Worm (Caenorhabditis elegans) whole organism, young adult: ENCODE data around the gene F45E6.1.
A peak's percentile ranks its signal among the peaks of the same experiment; 100 is the strongest.

Source experiments
- C06A6.2 ChIP-seq: fragments of 200-800 bp; sonication (Bioruptor generic); conservative IDR thresholded peaks from 2 replicates; pipeline ENCODE4 v1.3.6; 2022; ENCODE audit warnings: missing genetic modification characterization, missing compliant biosample characterization
- C17E4.6 ChIP-seq: fragments of 200-800 bp; sonication (Bioruptor generic); IDR thresholded peaks from 2 replicates; pipeline ENCODE4 v1.3.6; 2022; ENCODE audit warnings: missing genetic modification reagents, missing genetic modification characterization, missing compliant biosample characterization
- F33H1.4 ChIP-seq: fragments of 200-800 bp; sonication (Bioruptor generic); IDR thresholded peaks from 2 replicates; pipeline ENCODE4 v1.3.6; 2022; ENCODE audit warnings: missing genetic modification reagents, missing genetic modification characterization, missing compliant biosample characterization
- F37B4.10 ChIP-seq: fragments of 200-800 bp; sonication (Bioruptor generic); IDR thresholded peaks from 2 replicates; pipeline ENCODE4 v1.3.6; 2022; ENCODE audit warnings: missing genetic modification characterization, missing compliant biosample characterization
- F55B11.4 ChIP-seq: sonication (generic microtip); optimal IDR thresholded peaks from 2 replicates; lab custom pipeline; 2016; ENCODE audit warnings: missing compliant biosample characterization, missing genetic modification characterization, borderline replicate concordance; ENCODE audit not compliant: insufficient read depth
- K11D2.4 ChIP-seq: fragments of 200-800 bp; sonication (Bioruptor generic); IDR thresholded peaks from 2 replicates; pipeline ENCODE4 v1.3.6; 2022; ENCODE audit warnings: missing genetic modification reagents, missing genetic modification characterization, missing compliant biosample characterization
- K12H6.12 ChIP-seq: fragments of 200-800 bp; sonication (Bioruptor generic); optimal IDR thresholded peaks from 2 replicates; lab custom pipeline; 2018; ENCODE audit warnings: mild to moderate bottlenecking, missing genetic modification characterization, missing compliant biosample characterization
- T07F8.4 ChIP-seq: sonication (generic microtip); optimal IDR thresholded peaks from 2 replicates; lab custom pipeline; 2016; ENCODE audit warnings: mild to moderate bottlenecking, missing genetic modification characterization, moderate library complexity, missing compliant biosample characterization
- ZK185.1 ChIP-seq: sonication (generic microtip); optimal IDR thresholded peaks from 2 replicates; lab custom pipeline; 2016; ENCODE audit warnings: mild to moderate bottlenecking, missing genetic modification characterization, missing compliant biosample characterization; ENCODE audit not compliant: poor library complexity, severe bottlenecking
- atf-7 ChIP-seq: sonication (generic microtip); optimal IDR thresholded peaks from 2 replicates; lab custom pipeline; 2017; ENCODE audit warnings: mild to moderate bottlenecking, missing genetic modification characterization, missing compliant biosample characterization
- cebp-1 ChIP-seq, 2 experiments: fragments of 200-800 bp in 1 of 2; sonication (Bioruptor generic) in 1 of 2; sonication (generic microtip) in 1 of 2; IDR thresholded peaks in 1 of 2; optimal IDR thresholded peaks in 1 of 2; 2 replicates each; pipeline versions ENCODE4 v1.3.6 to Lab custom; 2017 to 2022; ENCODE audit warnings: missing compliant biosample characterization in 2 of 2, missing genetic modification characterization in 2 of 2, mild to moderate bottlenecking in 1 of 2, missing genetic modification reagents in 1 of 2, moderate library complexity in 1 of 2
- cebp-2 ChIP-seq: fragments of 200-800 bp; sonication (Bioruptor generic); IDR thresholded peaks from 2 replicates; pipeline ENCODE4 v1.3.6; 2022; ENCODE audit warnings: missing genetic modification characterization, missing compliant biosample characterization
- ceh-27 ChIP-seq: fragments of 200-800 bp; sonication (Bioruptor generic); optimal IDR thresholded peaks from 2 replicates; lab custom pipeline; 2018; ENCODE audit warnings: mild to moderate bottlenecking, missing genetic modification characterization, moderate library complexity, missing compliant biosample characterization
- ceh-58 ChIP-seq: fragments of 200-800 bp; sonication (Bioruptor generic); IDR thresholded peaks from 2 replicates; pipeline ENCODE4 v1.3.6; 2022; ENCODE audit warnings: missing genetic modification characterization, missing compliant biosample characterization
- ceh-79 ChIP-seq: sonication (generic microtip); optimal IDR thresholded peaks from 2 replicates; lab custom pipeline; 2017; ENCODE audit warnings: mild to moderate bottlenecking, missing genetic modification characterization, missing compliant biosample characterization
- dox-1 ChIP-seq: fragments of 200-800 bp; sonication (Bioruptor generic); IDR thresholded peaks from 2 replicates; pipeline ENCODE4 v1.3.6; 2022; ENCODE audit warnings: missing genetic modification reagents, missing genetic modification characterization, missing compliant biosample characterization
- dpff-1 ChIP-seq: sonication (generic microtip); optimal IDR thresholded peaks from 2 replicates; lab custom pipeline; 2017; ENCODE audit warnings: mild to moderate bottlenecking, missing genetic modification characterization, missing compliant biosample characterization
- egrh-3 ChIP-seq: fragments of 200-800 bp; sonication (Bioruptor generic); IDR thresholded peaks from 2 replicates; pipeline ENCODE4 v1.3.6; 2022; ENCODE audit warnings: missing genetic modification reagents, missing genetic modification characterization, missing compliant biosample characterization
- him-1 ChIP-seq: sonication (generic microtip); optimal IDR thresholded peaks from 2 replicates; lab custom pipeline; 2016; ENCODE audit warnings: missing genotype, missing genetic modification reagents, missing genetic modification characterization, missing compliant biosample characterization
- hmg-1.2 ChIP-seq: fragments of 200-800 bp; sonication (Bioruptor generic); IDR thresholded peaks from 2 replicates; pipeline ENCODE4 v1.3.6; 2022; ENCODE audit warnings: missing genetic modification reagents, missing genetic modification characterization, missing compliant biosample characterization
- hsf-1 ChIP-seq: fragments of 200-800 bp; sonication (Bioruptor generic); IDR thresholded peaks from 2 replicates; pipeline ENCODE4 v1.3.6; 2022; ENCODE audit warnings: missing genetic modification reagents, missing genetic modification characterization, missing compliant biosample characterization
- let-526 ChIP-seq: fragments of 200-800 bp; sonication (Bioruptor generic); IDR thresholded peaks from 2 replicates; pipeline ENCODE4 v1.3.6; 2022; ENCODE audit warnings: missing genetic modification reagents, missing genetic modification characterization, missing compliant biosample characterization
- lin-26 ChIP-seq: fragments of 200-800 bp; sonication (Bioruptor generic); IDR thresholded peaks from 2 replicates; pipeline ENCODE4 v1.3.6; 2022; ENCODE audit warnings: missing genetic modification reagents, missing genetic modification characterization, missing compliant biosample characterization
- lin-35 ChIP-seq, 3 experiments: fragments of 150-350 bp in 2 of 3; sonication (generic microtip) in 1 of 3; optimal IDR thresholded peaks; 2 replicates each; lab custom pipeline; 2014 to 2018; ENCODE audit warnings: missing biosample characterization in 3 of 3, missing genetic modification characterization in 3 of 3, missing genetic modification reagents in 3 of 3
- lin-54 ChIP-seq: fragments of 200-800 bp; sonication (Bioruptor generic); optimal IDR thresholded peaks from 2 replicates; lab custom pipeline; 2018; ENCODE audit warnings: mild to moderate bottlenecking, missing genetic modification characterization, missing compliant biosample characterization
- madf-10 ChIP-seq: sonication (generic microtip); optimal IDR thresholded peaks from 2 replicates; lab custom pipeline; 2016; ENCODE audit warnings: mild to moderate bottlenecking, missing genetic modification characterization, missing compliant biosample characterization
- mxl-1 ChIP-seq: sonication (generic microtip); optimal IDR thresholded peaks from 2 replicates; lab custom pipeline; 2016; ENCODE audit warnings: missing genetic modification characterization, missing compliant biosample characterization
- nfya-1 ChIP-seq: sonication (generic microtip); optimal IDR thresholded peaks from 2 replicates; lab custom pipeline; 2017; ENCODE audit warnings: antibody characterized with exemption, missing compliant biosample characterization, missing genetic modification characterization, borderline replicate concordance; ENCODE audit not compliant: insufficient read depth
- nfya-2 ChIP-seq: fragments of 200-800 bp; sonication (Bioruptor generic); IDR thresholded peaks from 2 replicates; pipeline ENCODE4 v1.3.6; 2022; ENCODE audit warnings: missing genetic modification reagents, missing genetic modification characterization, missing compliant biosample characterization
- nfyb-1 ChIP-seq: fragments of 200-800 bp; sonication (Bioruptor generic); IDR thresholded peaks from 2 replicates; pipeline ENCODE4 v1.3.6; 2022; ENCODE audit warnings: missing genetic modification reagents, missing genetic modification characterization, missing compliant biosample characterization
- nhr-80 ChIP-seq: sonication (generic microtip); optimal IDR thresholded peaks from 2 replicates; lab custom pipeline; 2016; ENCODE audit warnings: missing genetic modification characterization, missing compliant biosample characterization
- nhr-90 ChIP-seq: sonication (generic microtip); optimal IDR thresholded peaks from 2 replicates; lab custom pipeline; 2016; ENCODE audit warnings: missing genotype, mild to moderate bottlenecking, missing genetic modification characterization, missing compliant biosample characterization
- repo-1 ChIP-seq: sonication (generic microtip); optimal IDR thresholded peaks from 2 replicates; lab custom pipeline; 2017; ENCODE audit warnings: mild to moderate bottlenecking, missing genetic modification characterization, missing compliant biosample characterization
- snpc-1.1 ChIP-seq: sonication (generic microtip); optimal IDR thresholded peaks from 2 replicates; lab custom pipeline; 2017; ENCODE audit warnings: missing genetic modification characterization, mild to moderate bottlenecking, missing compliant biosample characterization, antibody characterized with exemption, moderate library complexity, missing genotype, missing genetic modification reagents; ENCODE audit not compliant: insufficient read depth
- snpc-1.3 ChIP-seq: sonication (generic microtip); optimal IDR thresholded peaks from 2 replicates; lab custom pipeline; 2017; ENCODE audit warnings: missing genetic modification characterization, mild to moderate bottlenecking, missing compliant biosample characterization, antibody characterized with exemption, moderate library complexity, missing genotype, missing genetic modification reagents; ENCODE audit not compliant: insufficient read depth
- snpc-3.4 ChIP-seq: sonication (generic microtip); optimal IDR thresholded peaks from 2 replicates; lab custom pipeline; 2017; ENCODE audit warnings: missing genetic modification characterization, mild to moderate bottlenecking, missing compliant biosample characterization, antibody characterized with exemption, moderate library complexity, missing genotype, missing genetic modification reagents
- tlf-1 ChIP-seq: fragments of 200-800 bp; sonication (Bioruptor generic); optimal IDR thresholded peaks from 2 replicates; lab custom pipeline; 2018; ENCODE audit warnings: mild to moderate bottlenecking, missing genetic modification characterization, missing compliant biosample characterization
- xnd-1 ChIP-seq: sonication (generic microtip); optimal IDR thresholded peaks from 2 replicates; lab custom pipeline; 2016; ENCODE audit warnings: missing genotype, missing genetic modification reagents, missing genetic modification characterization, missing compliant biosample characterization
- zfh-2 ChIP-seq: fragments of 200-800 bp; sonication (Bioruptor generic); conservative IDR thresholded peaks from 2 replicates; pipeline ENCODE4 v1.3.6; 2022; ENCODE audit warnings: missing genetic modification reagents, missing genetic modification characterization, missing compliant biosample characterization
- zim-3 ChIP-seq: sonication (generic microtip); optimal IDR thresholded peaks from 2 replicates; lab custom pipeline; 2017; ENCODE audit warnings: mild to moderate bottlenecking, missing genetic modification characterization, moderate library complexity, missing compliant biosample characterization
- ztf-25 ChIP-seq: fragments of 200-800 bp; sonication (Bioruptor generic); IDR thresholded peaks from 2 replicates; pipeline ENCODE4 v1.3.6; 2022; ENCODE audit warnings: missing genetic modification reagents, missing genetic modification characterization, missing compliant biosample characterization
- ztf-28 ChIP-seq: fragments of 200-800 bp; sonication (Bioruptor generic); IDR thresholded peaks from 2 replicates; pipeline ENCODE4 v1.3.6; 2022; ENCODE audit warnings: missing genetic modification reagents, missing genetic modification characterization, missing compliant biosample characterization
- ztf-3 ChIP-seq: fragments of 200-800 bp; sonication (Bioruptor generic); optimal IDR thresholded peaks from 2 replicates; lab custom pipeline; 2018; ENCODE audit warnings: mild to moderate bottlenecking, missing genetic modification characterization, missing compliant biosample characterization

Gene F45E6.1

DNA sequence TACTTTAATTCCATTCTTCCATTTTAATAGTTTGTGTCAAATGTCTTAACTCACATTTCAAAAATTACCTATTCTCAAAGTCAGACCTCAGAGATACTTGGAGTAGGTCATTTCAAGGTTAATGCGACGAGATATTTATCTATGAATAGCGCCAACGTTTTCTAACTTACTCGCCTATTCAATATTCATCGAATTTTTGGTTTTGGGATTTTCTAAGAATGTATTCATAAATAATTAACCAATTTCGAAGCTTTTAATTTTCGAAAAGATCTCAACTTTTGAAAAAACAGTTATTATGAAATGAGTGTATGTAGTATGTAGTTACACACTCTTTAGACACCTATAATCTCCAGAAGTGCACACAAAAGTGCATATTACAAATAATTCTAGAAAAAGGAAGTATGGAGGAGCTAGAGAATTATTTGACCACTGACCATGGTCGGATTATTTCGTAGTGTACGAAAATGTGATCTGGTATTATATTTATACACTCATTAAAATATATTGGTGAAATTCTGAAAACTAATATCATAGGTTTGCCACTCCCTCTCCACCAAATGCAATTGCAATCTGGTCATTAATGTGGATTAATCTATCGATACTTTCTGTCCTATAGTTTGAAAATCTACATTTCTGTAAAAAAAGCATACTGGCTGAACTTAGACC is 35.4 kb upstream of the F45E6.1 start:
- TF ChIP-seq let-526 (GFP tag; lab: Robert Waterston, UW) (no peak), nfya-1 (tag; lab: Kevin White, UChicago) (no peak), atf-7 (tag; lab: Kevin White, UChicago) (no peak), madf-10 (tag; lab: Kevin White, UChicago) (no peak), nfyb-1 (GFP tag; lab: Robert Waterston, UW) (no peak), ceh-58 (GFP tag; lab: Robert Waterston, UW) (no peak), nfya-2 (GFP tag; lab: Robert Waterston, UW) (no peak), snpc-3.4 (tag; lab: Kevin White, UChicago) (no peak), snpc-1.3 (no peak), snpc-1.1 (no peak), zfh-2 (GFP tag; lab: Robert Waterston, UW) (no peak)

- TF ChIP-seq T07F8.4 (tag; lab: Kevin White, UChicago) (no peak), ztf-3 (GFP tag; lab: Kevin White, UChicago) (no peak), ztf-25 (no peak), F55B11.4 (tag; lab: Kevin White, UChicago) (no peak), F33H1.4 (GFP tag; lab: Robert Waterston, UW) (no peak), F37B4.10 (GFP tag; lab: Robert Waterston, UW) (no peak), cebp-2 (GFP tag; lab: Robert Waterston, UW) (no peak), cebp-1 (GFP tag; IDR thresholded peaks at IDR 0.05; lab: Robert Waterston, UW) (no peak), cebp-1 (tag; optimal IDR thresholded peaks at IDR 0.05; lab: Kevin White, UChicago) (peak; percentile 1)
Measured at ce11 chrX:12511384-12512007, 34.3 kb upstream of the F45E6.1 start.

ce11 chrX:12510148-12510785 is 33.0 kb upstream of the F45E6.1 start:
- no peak for TF ChIP-seq lin-26 (GFP tag; lab: Robert Waterston, UW)
- TF ChIP-seq nhr-90 (tag; lab: Kevin White, UChicago): no peak
- TF ChIP-seq C17E4.6 (GFP tag; lab: Robert Waterston, UW): no peak
- peak; percentile 25; the same call in 1 of the 2 replicates for TF ChIP-seq dox-1 (GFP tag; lab: Robert Waterston, UW)
- peak; percentile 28 for TF ChIP-seq K12H6.12 (tag; lab: Kevin White, UChicago)
- no peak for TF ChIP-seq tlf-1 (GFP tag; lab: Kevin White, UChicago)
- TF ChIP-seq lin-35 (GFP tag; optimal IDR thresholded peaks at IDR 0.05; lab: Kevin White, UChicago): no peak
- no peak for TF ChIP-seq mxl-1 (tag; lab: Kevin White, UChicago)
- no peak for TF ChIP-seq hsf-1
- no peak for TF ChIP-seq repo-1 (tag; lab: Kevin White, UChicago)
- no peak for TF ChIP-seq xnd-1
- TF ChIP-seq zim-3 (tag; lab: Kevin White, UChicago): no peak
- TF ChIP-seq him-1 (tag; lab: Kevin White, UChicago): no peak
- TF ChIP-seq ZK185.1 (tag; lab: Kevin White, UChicago): no peak
- no peak for TF ChIP-seq nhr-80
- no peak for TF ChIP-seq C06A6.2
- TF ChIP-seq lin-54 (GFP tag; lab: Kevin White, UChicago): no peak
- TF ChIP-seq dpff-1: no peak
- no peak for TF ChIP-seq ceh-79
- TF ChIP-seq hmg-1.2 (GFP tag; lab: Robert Waterston, UW): peak; percentile 34; the same call in 1 of the 2 replicates
- TF ChIP-seq ztf-28 (GFP tag; lab: Robert Waterston, UW): no peak
- TF ChIP-seq ceh-27: peak; percentile 30
- 0 out of 2 replicates have a peak, but pooled peaks have one; percentile 19 for TF ChIP-seq K11D2.4 (GFP tag; lab: Robert Waterston, UW)
- peak; percentile 13; the same call in 1 of the 2 replicates for TF ChIP-seq egrh-3 (GFP tag; lab: Robert Waterston, UW)
